Worm (Caenorhabditis elegans) whole organism, L2 larva: ENCODE data around the gene egl-43.

Experiments used
- C34F6.9 ChIP-seq: fragments of 150-350 bp; optimal IDR thresholded peaks from 2 replicates; lab custom pipeline; 2014; ENCODE audit warnings: missing biosample characterization, missing genetic modification characterization
- F13H6.1 ChIP-seq: sonication (generic microtip); optimal IDR thresholded peaks from 2 replicates; lab custom pipeline; 2016; ENCODE audit warnings: missing genetic modification characterization, missing compliant biosample characterization
- R02D3.7 ChIP-seq: fragments of 150-350 bp; optimal IDR thresholded peaks from 2 replicates; lab custom pipeline; 2014; ENCODE audit warnings: missing biosample characterization, missing genetic modification characterization
- Y55F3AM.14 ChIP-seq: fragments of 200-800 bp; sonication (Bioruptor generic); optimal IDR thresholded peaks from 2 replicates; lab custom pipeline; 2018; ENCODE audit warnings: mild to moderate bottlenecking, missing genetic modification characterization, missing compliant biosample characterization
- ZK546.5 ChIP-seq: sonication (generic microtip); optimal IDR thresholded peaks from 2 replicates; lab custom pipeline; 2017; ENCODE audit warnings: missing biosample characterization, missing genetic modification characterization
- alr-1 ChIP-seq: fragments of 150-350 bp; optimal IDR thresholded peaks from 2 replicates; lab custom pipeline; 2014; ENCODE audit warnings: missing biosample characterization, missing genetic modification characterization
- aly-2 ChIP-seq: fragments of 150-350 bp; optimal IDR thresholded peaks from 2 replicates; lab custom pipeline; 2014; ENCODE audit warnings: missing biosample characterization, missing genetic modification characterization
- ama-1 ChIP-seq: fragments of 150-350 bp; optimal IDR thresholded peaks from 2 replicates; lab custom pipeline; 2018; ENCODE audit warnings: inconsistent platforms
- blmp-1 ChIP-seq: sonication (generic microtip); optimal IDR thresholded peaks from 2 replicates; lab custom pipeline; 2017; ENCODE audit warnings: missing genetic modification characterization, mild to moderate bottlenecking, missing compliant biosample characterization, antibody characterized with exemption, moderate library complexity; ENCODE audit not compliant: insufficient read depth
- ceh-16 ChIP-seq: fragments of 150-350 bp; optimal IDR thresholded peaks from 2 replicates; lab custom pipeline; 2014; ENCODE audit warnings: missing biosample characterization, missing genetic modification characterization
- ceh-82 ChIP-seq: fragments of 150-350 bp; optimal IDR thresholded peaks from 2 replicates; lab custom pipeline; 2014; ENCODE audit warnings: missing biosample characterization, missing genetic modification characterization
- crh-2 ChIP-seq: sonication (generic microtip); optimal IDR thresholded peaks from 2 replicates; lab custom pipeline; 2017; ENCODE audit warnings: missing biosample characterization, missing genetic modification characterization
- dmd-4 ChIP-seq: sonication (generic microtip); optimal IDR thresholded peaks from 2 replicates; lab custom pipeline; 2017; ENCODE audit warnings: missing biosample characterization, missing genetic modification characterization
- egl-27 ChIP-seq: sonication (generic microtip); optimal IDR thresholded peaks from 3 replicates; lab custom pipeline; 2017; ENCODE audit warnings: missing biosample characterization, missing genetic modification reagents, missing genetic modification characterization
- elt-1 ChIP-seq: fragments of 150-350 bp; optimal IDR thresholded peaks from 2 replicates; lab custom pipeline; 2014; ENCODE audit warnings: missing biosample characterization, missing genetic modification characterization
- fos-1 ChIP-seq: fragments of 150-350 bp; optimal IDR thresholded peaks from 2 replicates; lab custom pipeline; 2014; ENCODE audit warnings: missing biosample characterization, missing genetic modification characterization
- gmeb-1 ChIP-seq: fragments of 150-350 bp; optimal IDR thresholded peaks from 2 replicates; lab custom pipeline; 2014; ENCODE audit warnings: missing biosample characterization, missing genetic modification characterization
- lin-11 ChIP-seq: fragments of 150-350 bp; sonication (generic microtip); optimal IDR thresholded peaks from 2 replicates; lab custom pipeline; 2014; ENCODE audit warnings: missing biosample characterization, missing genetic modification characterization, inconsistent platforms, mixed read lengths
- lin-13 ChIP-seq: fragments of 150-350 bp; optimal IDR thresholded peaks from 2 replicates; lab custom pipeline; 2014; ENCODE audit warnings: missing biosample characterization, missing genetic modification reagents, missing genetic modification characterization
- lin-39 ChIP-seq: fragments of 150-350 bp; optimal IDR thresholded peaks from 2 replicates; lab custom pipeline; 2014; ENCODE audit warnings: missing biosample characterization, missing genetic modification reagents, missing genetic modification characterization
- mab-5 ChIP-seq: fragments of 150-350 bp; optimal IDR thresholded peaks from 2 replicates; lab custom pipeline; 2014; ENCODE audit warnings: missing biosample characterization, missing genetic modification characterization
- mbf-1 ChIP-seq: sonication (generic microtip); optimal IDR thresholded peaks from 2 replicates; lab custom pipeline; 2017; ENCODE audit warnings: missing biosample characterization, missing genetic modification characterization
- mdl-1 ChIP-seq, 2 experiments: fragments of 150-350 bp in 1 of 2; sonication (generic microtip) in 1 of 2; optimal IDR thresholded peaks; 2 replicates each; lab custom pipeline; 2017; ENCODE audit warnings: missing biosample characterization in 2 of 2, missing genetic modification characterization in 2 of 2
- nhr-10 ChIP-seq: sonication (generic microtip); optimal IDR thresholded peaks from 2 replicates; lab custom pipeline; 2017; ENCODE audit warnings: missing biosample characterization, missing genetic modification characterization
- nhr-11 ChIP-seq: fragments of 150-350 bp; optimal IDR thresholded peaks from 2 replicates; lab custom pipeline; 2014; ENCODE audit warnings: missing biosample characterization, missing genetic modification characterization
- nhr-12 ChIP-seq: fragments of 150-350 bp; optimal IDR thresholded peaks from 2 replicates; lab custom pipeline; 2014; ENCODE audit warnings: missing biosample characterization, missing genetic modification characterization
- nhr-129 ChIP-seq: fragments of 150-350 bp; optimal IDR thresholded peaks from 2 replicates; lab custom pipeline; 2014; ENCODE audit warnings: missing biosample characterization, missing genetic modification characterization
- nhr-21 ChIP-seq: fragments of 150-350 bp; optimal IDR thresholded peaks from 2 replicates; lab custom pipeline; 2014; ENCODE audit warnings: missing biosample characterization, missing genetic modification characterization
- nhr-23 ChIP-seq: fragments of 150-350 bp; optimal IDR thresholded peaks from 2 replicates; lab custom pipeline; 2014; ENCODE audit warnings: missing biosample characterization, missing genetic modification reagents, missing genetic modification characterization
- nhr-77 ChIP-seq: fragments of 150-350 bp; optimal IDR thresholded peaks from 2 replicates; lab custom pipeline; 2014; ENCODE audit warnings: missing biosample characterization, missing genetic modification characterization
- peb-1 ChIP-seq: fragments of 150-350 bp; optimal IDR thresholded peaks from 2 replicates; lab custom pipeline; 2014; ENCODE audit warnings: missing biosample characterization, missing genetic modification characterization
- skn-1 ChIP-seq: sonication (generic microtip); optimal IDR thresholded peaks from 2 replicates; lab custom pipeline; 2017; ENCODE audit warnings: missing biosample characterization, missing genetic modification characterization
- sma-9 ChIP-seq, 2 experiments: fragments of 150-350 bp in 1 of 2; sonication (generic microtip) in 1 of 2; optimal IDR thresholded peaks; 2 replicates each; lab custom pipeline; 2014 to 2016; ENCODE audit warnings: missing genetic modification characterization in 2 of 2, mild to moderate bottlenecking in 1 of 2, missing biosample characterization in 1 of 2, missing compliant biosample characterization in 1 of 2, missing genetic modification reagents in 1 of 2, moderate library complexity in 1 of 2
- snpc-4 ChIP-seq: fragments of 150-350 bp; optimal IDR thresholded peaks from 2 replicates; lab custom pipeline; 2014; ENCODE audit warnings: missing biosample characterization, missing genetic modification characterization
- unc-55 ChIP-seq: fragments of 150-350 bp; sonication (generic microtip); optimal IDR thresholded peaks from 3 replicates; lab custom pipeline; 2014; ENCODE audit warnings: missing biosample characterization, missing genetic modification reagents, missing genetic modification characterization
- zag-1 ChIP-seq: fragments of 150-350 bp; optimal IDR thresholded peaks from 2 replicates; lab custom pipeline; 2014; ENCODE audit warnings: missing biosample characterization, missing genetic modification characterization
- ztf-1 ChIP-seq: fragments of 200-800 bp; sonication (Bioruptor generic); conservative IDR thresholded peaks from 2 replicates; pipeline ENCODE4 v1.3.6; 2022; ENCODE audit warnings: missing genetic modification characterization, missing compliant biosample characterization

The egl-43 gene

ce11 chrII:9990812-9991211, 35.8 kb downstream of the egl-43 start, which contains the start of gene lec-3:
lec-3 (plus strand) TSS chrII:9991112.
- TF ChIP-seq elt-1, result no peak
- no peak for TF ChIP-seq alr-1 (tag; lab: Kevin White, UChicago)
- TF ChIP-seq nhr-77, result no peak
- no peak for TF ChIP-seq lin-11 (tag; lab: Kevin White, UChicago)
- no peak for TF ChIP-seq snpc-4 (tag; lab: Kevin White, UChicago)
- TF ChIP-seq F13H6.1 (tag; lab: Kevin White, UChicago), result no peak
- no peak for TF ChIP-seq dmd-4 (tag; lab: Kevin White, UChicago)
- TF ChIP-seq lin-13 (GFP tag; lab: Kevin White, UChicago), result no peak
- TF ChIP-seq nhr-21 (tag; lab: Kevin White, UChicago), result no peak
- no peak for TF ChIP-seq mbf-1
- TF ChIP-seq R02D3.7 (tag; lab: Kevin White, UChicago), result no peak
- TF ChIP-seq nhr-129, result no peak
- no peak for TF ChIP-seq ceh-82 (tag; lab: Kevin White, UChicago)
- TF ChIP-seq zag-1 (tag; lab: Kevin White, UChicago), result no peak
- no peak for TF ChIP-seq egl-27 (tag; lab: Kevin White, UChicago)
- no peak for TF ChIP-seq peb-1 (tag; lab: Kevin White, UChicago)
- no peak for TF ChIP-seq ceh-16
- TF ChIP-seq nhr-23 (tag; lab: Kevin White, UChicago), result no peak
- TF ChIP-seq skn-1, result no peak
- TF ChIP-seq ZK546.5 (tag; lab: Kevin White, UChicago), result no peak
- TF ChIP-seq, all 48 proteins: peak for 0

ce11 chrII:9992474-9992873, 37.5 kb downstream of the egl-43 start:
- TF ChIP-seq mdl-1 (tag; optimal IDR thresholded peaks at IDR 0.05; lab: Kevin White, UChicago) (no peak), fos-1 (tag; lab: Kevin White, UChicago) (no peak), unc-55 (GFP tag; lab: Kevin White, UChicago) (no peak), mab-5 (tag; lab: Kevin White, UChicago) (no peak), lin-39 (no peak), F13H6.1 (tag; lab: Kevin White, UChicago) (peak; percentile 38), sma-9 (GFP tag; optimal IDR thresholded peaks at IDR 0.05; lab: Kevin White, UChicago) (peak; percentile 22), sma-9 (tag; optimal IDR thresholded peaks at IDR 0.05; lab: Kevin White, UChicago) (no peak)

- no peak for TF ChIP-seq nhr-77
- no peak for TF ChIP-seq nhr-12 (tag; lab: Kevin White, UChicago)
- no peak for TF ChIP-seq C34F6.9 (tag; lab: Kevin White, UChicago)
- TF ChIP-seq ama-1 (lab: Kevin White, UChicago), result no peak
- TF ChIP-seq skn-1, result no peak
- TF ChIP-seq mdl-1 (tag; optimal IDR thresholded peaks at IDR 0.05; lab: Kevin White, UChicago), result no peak
- TF ChIP-seq dmd-4 (tag; lab: Kevin White, UChicago), result no peak
- TF ChIP-seq lin-13 (GFP tag; lab: Kevin White, UChicago), result no peak
- no peak for TF ChIP-seq ceh-16
- TF ChIP-seq unc-55 (GFP tag; lab: Kevin White, UChicago), result no peak
- TF ChIP-seq aly-2, result no peak
- no peak for TF ChIP-seq nhr-10
- no peak for TF ChIP-seq nhr-11
Measured at ce11 chrII:9994679-9995078, 39.7 kb downstream of the egl-43 start.

ce11 chrII:10001065-10001464, 46.1 kb downstream of the egl-43 start, which contains the start of gene nlt-1:
nlt-1 (minus strand) TSS chrII:10001142.
- TF ChIP-seq blmp-1, result no peak
- no peak for TF ChIP-seq ceh-82 (tag; lab: Kevin White, UChicago)
- TF ChIP-seq lin-13 (GFP tag; lab: Kevin White, UChicago), result no peak
- TF ChIP-seq nhr-12 (tag; lab: Kevin White, UChicago), result no peak
- peak; percentile 60 for TF ChIP-seq gmeb-1
- TF ChIP-seq F13H6.1 (tag; lab: Kevin White, UChicago), result peak; percentile 58
- TF ChIP-seq sma-9 (GFP tag; optimal IDR thresholded peaks at IDR 0.05; lab: Kevin White, UChicago), result peak; percentile 40
- TF ChIP-seq sma-9 (tag; optimal IDR thresholded peaks at IDR 0.05; lab: Kevin White, UChicago), result no peak
- TF ChIP-seq crh-2 (tag; lab: Kevin White, UChicago), result peak; percentile 46
- TF ChIP-seq egl-27 (tag; lab: Kevin White, UChicago), result peak; percentile 5
- TF ChIP-seq fos-1 (tag; lab: Kevin White, UChicago), result peak; percentile 88
- TF ChIP-seq, all 48 proteins: peak for 6

ce11 chrII:10001546-10001945, 46.6 kb downstream of the egl-43 start, which contains the start of gene ZK892.3:
ZK892.3 (plus strand) TSS chrII:10001846.
- TF ChIP-seq mab-5 (tag; lab: Kevin White, UChicago) (no peak), nhr-10 (no peak), lin-11 (tag; lab: Kevin White, UChicago) (no peak), blmp-1 (no peak), unc-55 (GFP tag; lab: Kevin White, UChicago) (no peak), ztf-1 (GFP tag; lab: Robert Waterston, UW) (no peak), elt-1 (no peak), Y55F3AM.14 (GFP tag; lab: Kevin White, UChicago) (no peak), snpc-4 (tag; lab: Kevin White, UChicago) (no peak), nhr-12 (tag; lab: Kevin White, UChicago) (no peak)
- TF ChIP-seq, all 48 proteins: peak for 0
